Worm (Caenorhabditis elegans) whole organism, midembryonic: ENCODE results near the gene F41B5.1.

ENCODE experiments used
- flt-1 ChIP-seq: fragments of 200-800 bp; sonication (Bioruptor generic); IDR thresholded peaks from 2 replicates; pipeline ENCODE4 v1.3.6; 2022; ENCODE audit warnings: missing genetic modification characterization, missing compliant biosample characterization
- med-1 ChIP-seq: sonication (generic microtip); optimal IDR thresholded peaks from 2 replicates; lab custom pipeline; 2017; ENCODE audit warnings: missing genetic modification characterization, mild to moderate bottlenecking, missing compliant biosample characterization, antibody characterized with exemption, missing genetic modification reagents; ENCODE audit not compliant: insufficient read depth
- ztf-23 ChIP-seq: fragments of 200-800 bp; sonication (Bioruptor generic); IDR thresholded peaks from 2 replicates; pipeline ENCODE4 v1.3.6; 2022; ENCODE audit warnings: missing genetic modification reagents, missing genetic modification characterization, missing compliant biosample characterization
- ztf-29 ChIP-seq: fragments of 200-800 bp; sonication (Bioruptor generic); IDR thresholded peaks from 2 replicates; pipeline ENCODE4 v1.3.6; 2022; ENCODE audit warnings: missing genetic modification reagents, missing genetic modification characterization, missing compliant biosample characterization

DNA sequence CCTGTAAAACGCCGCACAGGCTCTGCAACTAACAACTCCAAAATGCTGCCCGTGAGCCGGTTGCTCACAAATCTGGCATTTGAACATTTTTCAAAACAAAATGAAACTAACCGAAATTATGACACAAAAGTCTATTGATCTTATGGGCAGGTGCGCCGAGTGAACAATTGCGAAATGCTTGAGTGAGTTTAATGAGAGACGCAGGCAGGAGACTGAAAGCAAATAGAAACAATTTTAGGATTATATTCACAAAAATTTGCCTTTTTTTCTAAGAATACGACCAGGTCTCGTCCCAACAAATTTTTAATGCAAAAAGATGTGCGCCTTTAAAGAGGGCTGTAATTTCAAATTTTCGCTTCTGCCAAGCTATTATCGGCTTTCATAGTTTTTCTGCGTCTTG, 9.1 kb downstream of the F41B5.1 start, which contains the start of gene nhr-183:
- TF ChIP-seq med-1 (GFP tag; lab: Kevin White, UChicago), result no peak
- TF ChIP-seq ztf-23 (GFP tag; lab: Robert Waterston, UW), result no peak
- no peak for TF ChIP-seq flt-1 (GFP tag; lab: Robert Waterston, UW)
- no peak for TF ChIP-seq ztf-29 (GFP tag; lab: Robert Waterston, UW)
